Fruit fly (Drosophila melanogaster): ENCODE results near the gene by.

by gene

dm6 chr3R:9502416-9502763 lies 30.4 kb downstream of the by start, which contains the start of gene RhoL (continued):
- no peak for TF ChIP-seq Neu2 (GFP tag; optimal IDR thresholded peaks at IDR 0.05; ENCODE audit: borderline replicate concordance)
- TF ChIP-seq CG11085 (GFP tag; IDR thresholded peaks at IDR 0.05), result no peak
- TF ChIP-seq bsh (GFP tag; optimal IDR thresholded peaks at IDR 0.05), result no peak
- TF ChIP-seq CG7271 (tag; optimal IDR thresholded peaks at IDR 0.05), result no peak
- TF ChIP-seq CG17612 (GFP tag; IDR thresholded peaks at IDR 0.05), result no peak
- no peak for TF ChIP-seq dm (GFP tag; optimal IDR thresholded peaks at IDR 0.05)
- no peak for TF ChIP-seq Fer3 (tag; optimal IDR thresholded peaks at IDR 0.05)
- peak; percentile 0 for TF ChIP-seq CG12744 (GFP tag; optimal IDR thresholded peaks at IDR 0.05)
- TF ChIP-seq slp2 (GFP tag; optimal IDR thresholded peaks at IDR 0.05), result no peak
- TF ChIP-seq CG18011 (GFP tag; optimal IDR thresholded peaks at IDR 0.05), result no peak
- no peak for TF ChIP-seq CG4404 (GFP tag; IDR thresholded peaks at IDR 0.05)
- TF ChIP-seq salm (tag; optimal IDR thresholded peaks at IDR 0.05), result peak; percentile 8
- TF ChIP-seq jigr1 (GFP tag; IDR thresholded peaks at IDR 0.05), result no peak
- TF ChIP-seq sug (tag; optimal IDR thresholded peaks at IDR 0.05), result peak; percentile 42
- no peak for TF ChIP-seq zfh1 (GFP tag; IDR thresholded peaks at IDR 0.05)
- no peak for TF ChIP-seq Dfd (GFP tag; optimal IDR thresholded peaks at IDR 0.05)
- TF ChIP-seq CG8089 (GFP tag; optimal IDR thresholded peaks at IDR 0.05), result no peak
- peak; percentile 59; the same call in 1 of the 2 replicates for TF ChIP-seq Bgb (GFP tag; IDR thresholded peaks at IDR 0.05; ENCODE audit: partially characterized antibody)
- no peak for TF ChIP-seq jing (GFP tag; optimal IDR thresholded peaks at IDR 0.05)
- TF ChIP-seq croc (GFP tag; conservative IDR thresholded peaks at IDR 0.05), result no peak
- no peak for TF ChIP-seq CG1792 (GFP tag; optimal IDR thresholded peaks at IDR 0.05)
- TF ChIP-seq CTCF (GFP tag; optimal IDR thresholded peaks at IDR 0.05), result no peak
- peak; percentile 4 for TF ChIP-seq pros (GFP tag; optimal IDR thresholded peaks at IDR 0.05)
- TF ChIP-seq fd102C (GFP tag; optimal IDR thresholded peaks at IDR 0.05), result no peak
- no peak for TF ChIP-seq CG15696 (tag; optimal IDR thresholded peaks at IDR 0.05)
- TF ChIP-seq maf-S (GFP tag; optimal IDR thresholded peaks at IDR 0.05), result no peak
- no peak for TF ChIP-seq dati (GFP tag; IDR thresholded peaks at IDR 0.05)
- no peak for TF ChIP-seq CG17802 (tag; optimal IDR thresholded peaks at IDR 0.05)
- peak; percentile 60 for TF ChIP-seq CG12071 (GFP tag; optimal IDR thresholded peaks at IDR 0.05)
- no peak for TF ChIP-seq otp (GFP tag; IDR thresholded peaks at IDR 0.05)
- TF ChIP-seq CG16779 (GFP tag; IDR thresholded peaks at IDR 0.05), result peak; percentile 49; the same call in 1 of the 2 replicates
- TF ChIP-seq B-H2 (GFP tag; optimal IDR thresholded peaks at IDR 0.05), result peak; percentile 47
- no peak for TF ChIP-seq nerfin-2 (GFP tag; IDR thresholded peaks at IDR 0.05; ENCODE audit: partially characterized antibody)
- TF ChIP-seq Deaf1 (tag; optimal IDR thresholded peaks at IDR 0.05), result peak; percentile 95
- TF ChIP-seq Lpt (GFP tag; optimal IDR thresholded peaks at IDR 0.05), result no peak
- no peak for TF ChIP-seq CG1603 (tag; optimal IDR thresholded peaks at IDR 0.05)
- TF ChIP-seq crol (GFP tag; IDR thresholded peaks at IDR 0.05), result no peak
- 0 out of 2 replicates have a peak, but pooled peaks have one; percentile 37 for TF ChIP-seq Awh (GFP tag; IDR thresholded peaks at IDR 0.05)
- no peak for TF ChIP-seq Hmx (GFP tag; optimal IDR thresholded peaks at IDR 0.05)
- TF ChIP-seq CG3838 (GFP tag; optimal IDR thresholded peaks at IDR 0.05), result no peak
- no peak for TF ChIP-seq CG16863 (GFP tag; optimal IDR thresholded peaks at IDR 0.05)
- peak; percentile 67 for TF ChIP-seq Nf-YC (tag; optimal IDR thresholded peaks at IDR 0.05)
- TF ChIP-seq Oli (tag; optimal IDR thresholded peaks at IDR 0.05), result no peak
- TF ChIP-seq CG9876 (GFP tag; optimal IDR thresholded peaks at IDR 0.05), result no peak
- 0 out of 3 replicates have a peak, but pooled peaks have one; percentile 36 for TF ChIP-seq Doc3 (GFP tag; IDR thresholded peaks at IDR 0.05; ENCODE audit: partially characterized antibody)
- TF ChIP-seq ERR (GFP tag; optimal IDR thresholded peaks at IDR 0.05), result no peak
- TF ChIP-seq tll (GFP tag; optimal IDR thresholded peaks at IDR 0.05), result no peak
- no peak for TF ChIP-seq CG11398 (GFP tag; optimal IDR thresholded peaks at IDR 0.05)
- no peak for TF ChIP-seq Blimp-1 (GFP tag; optimal IDR thresholded peaks at IDR 0.05)
- no peak for TF ChIP-seq CG18262 (tag; optimal IDR thresholded peaks at IDR 0.05)
- TF ChIP-seq CG3726 (GFP tag; IDR thresholded peaks at IDR 0.05), result no peak
- TF ChIP-seq CG14965 (GFP tag; optimal IDR thresholded peaks at IDR 0.05; ENCODE audit: borderline replicate concordance), result no peak
